Fruit fly (Drosophila melanogaster): ENCODE data around the gene CG5001.
A peak's percentile ranks its signal among the peaks of the same experiment; 100 is the strongest.

CG5001 gene

dm6 chr2L:1144371-1145360, 40.9 kb upstream of the CG5001 start (continued):
- TF ChIP-seq nerfin-1 (tag; optimal IDR thresholded peaks at IDR 0.05) (peak; percentile 11), CG4617 (GFP tag; optimal IDR thresholded peaks at IDR 0.05; ENCODE audit: borderline replicate concordance) (no peak), CG10654 (GFP tag; optimal IDR thresholded peaks at IDR 0.05) (no peak), CG10267 (tag; optimal IDR thresholded peaks at IDR 0.05) (peak; percentile 32), CG1647 (GFP tag; optimal IDR thresholded peaks at IDR 0.05) (no peak), bbx (GFP tag; IDR thresholded peaks at IDR 0.05; ENCODE audit: partially characterized antibody) (no peak), sob (GFP tag; IDR thresholded peaks at IDR 0.05) (no peak), YL-1 (GFP tag; optimal IDR thresholded peaks at IDR 0.05) (no peak), slp2 (GFP tag; optimal IDR thresholded peaks at IDR 0.05) (no peak), CG5180 (GFP tag; optimal IDR thresholded peaks at IDR 0.05) (no peak), CG7271 (tag; optimal IDR thresholded peaks at IDR 0.05) (no peak), kni (GFP tag; optimal IDR thresholded peaks at IDR 0.05) (no peak), Adf1 (GFP tag; IDR thresholded peaks at IDR 0.05) (no peak), tin (GFP tag; optimal IDR thresholded peaks at IDR 0.05) (peak; percentile 1), zen (tag; optimal IDR thresholded peaks at IDR 0.05) (peak; percentile 5), CG15011 (GFP tag; optimal IDR thresholded peaks at IDR 0.05) (no peak), sc (optimal IDR thresholded peaks at IDR 0.05) (no peak), sc (GFP tag; optimal IDR thresholded peaks at IDR 0.05) (peak; percentile 17), CG3163 (GFP tag; optimal IDR thresholded peaks at IDR 0.05) (no peak), ham (GFP tag; IDR thresholded peaks at IDR 0.05) (no peak), CTCF (GFP tag; optimal IDR thresholded peaks at IDR 0.05) (peak; percentile 16), schlank (tag; optimal IDR thresholded peaks at IDR 0.05) (peak; percentile 16), aop (GFP tag; IDR thresholded peaks at IDR 0.05) (no peak), pum (GFP tag; optimal IDR thresholded peaks at IDR 0.05) (peak; percentile 10), CG10959 (GFP tag; IDR thresholded peaks at IDR 0.05) (no peak), CG13296 (GFP tag; optimal IDR thresholded peaks at IDR 0.05) (peak; percentile 42), Asciz (GFP tag; optimal IDR thresholded peaks at IDR 0.05) (no peak), da (GFP tag; optimal IDR thresholded peaks at IDR 0.05) (no peak), ci (GFP tag; IDR thresholded peaks at IDR 0.05) (peak; percentile 69; the same call in 2 of the 3 replicates), HLH54F (GFP tag; optimal IDR thresholded peaks at IDR 0.05) (no peak), Neu2 (GFP tag; optimal IDR thresholded peaks at IDR 0.05; ENCODE audit: borderline replicate concordance) (no peak), CG7786 (GFP tag; optimal IDR thresholded peaks at IDR 0.05) (peak; percentile 30), Ets65A (GFP tag) (peak; percentile 92), H15 (GFP tag; IDR thresholded peaks at IDR 0.05) (no peak), Sry-δ (GFP tag; optimal IDR thresholded peaks at IDR 0.05) (no peak), bowl (GFP tag; IDR thresholded peaks at IDR 0.05) (no peak), maf-S (GFP tag; optimal IDR thresholded peaks at IDR 0.05) (peak; percentile 7), tll (GFP tag; optimal IDR thresholded peaks at IDR 0.05) (no peak), ash1 (GFP tag; optimal IDR thresholded peaks at IDR 0.05) (no peak), crp (GFP tag; optimal IDR thresholded peaks at IDR 0.05) (no peak), nmo (GFP tag; optimal IDR thresholded peaks at IDR 0.05) (peak; percentile 78), CG12236 (GFP tag; optimal IDR thresholded peaks at IDR 0.05) (no peak), kah (GFP tag; optimal IDR thresholded peaks at IDR 0.05) (peak; percentile 2), Meics (GFP tag; optimal IDR thresholded peaks at IDR 0.05) (peak; percentile 55), Atf3 (GFP tag; optimal IDR thresholded peaks at IDR 0.05) (no peak), C15 (GFP tag; IDR thresholded peaks at IDR 0.05) (no peak), CG11723 (GFP tag; optimal IDR thresholded peaks at IDR 0.05) (no peak), CG12219 (GFP tag; optimal IDR thresholded peaks at IDR 0.05) (peak; percentile 51), fd3F (GFP tag; optimal IDR thresholded peaks at IDR 0.05) (peak; percentile 17)

Measured in whole organism, embryonic.